Fruit fly (Drosophila melanogaster) whole organism, wandering third instar larva: ENCODE measurements around the gene grsm.

Source experiments
- Abd-B ChIP-seq: fragments of >200 bp; optimal IDR thresholded peaks from 2 replicates; lab custom pipeline; 2017; ENCODE audit warnings: missing biosample characterization, missing genetic modification characterization
- CG32264 ChIP-seq: fragments of 200-800 bp; sonication (Bioruptor generic); optimal IDR thresholded peaks from 2 replicates; lab custom pipeline; 2016; ENCODE audit warnings: missing biosample characterization, missing genetic modification characterization
- CG9705 ChIP-seq: fragments of 200-800 bp; sonication (Bioruptor generic); optimal IDR thresholded peaks from 2 replicates; lab custom pipeline; 2018; ENCODE audit warnings: missing biosample characterization, mild to moderate bottlenecking, missing genetic modification characterization
- CrebA ChIP-seq: fragments of 200-800 bp; sonication (Bioruptor generic); optimal IDR thresholded peaks from 2 replicates; lab custom pipeline; 2016; ENCODE audit warnings: missing biosample characterization, mild to moderate bottlenecking, missing genetic modification characterization, borderline replicate concordance
- Dfd ChIP-seq: fragments of >200 bp; optimal IDR thresholded peaks from 2 replicates; lab custom pipeline; 2017; ENCODE audit warnings: missing biosample characterization, missing genetic modification characterization
- Dif ChIP-seq: fragments of 200-275, 200-300 bp; sonication (Bioruptor generic); optimal IDR thresholded peaks from 2 replicates; lab custom pipeline; 2018; ENCODE audit warnings: missing biosample characterization, missing genetic modification characterization; ENCODE audit not compliant: partially characterized antibody
- GATAd ChIP-seq: sonication (Bioruptor generic); optimal IDR thresholded peaks from 2 replicates; lab custom pipeline; 2016; ENCODE audit warnings: missing biosample characterization, missing genetic modification characterization
- HLH106 ChIP-seq: fragments of 200-800 bp; optimal IDR thresholded peaks from 3 replicates; lab custom pipeline; 2019; ENCODE audit warnings: missing biosample characterization, mild to moderate bottlenecking, missing genetic modification characterization, moderate library complexity
- Hnf4 ChIP-seq: fragments of 200-800 bp; sonication (Bioruptor generic); optimal IDR thresholded peaks from 2 replicates; lab custom pipeline; 2016; ENCODE audit warnings: missing biosample characterization, mild to moderate bottlenecking, missing genetic modification characterization
- Hr78 ChIP-seq: fragments of >200 bp; optimal IDR thresholded peaks from 2 replicates; lab custom pipeline; 2017; ENCODE audit warnings: missing biosample characterization, missing genetic modification characterization
- Hr83 ChIP-seq: fragments of 200-300 bp; sonication (Bioruptor generic); optimal IDR thresholded peaks from 2 replicates; lab custom pipeline; 2016; ENCODE audit warnings: missing biosample characterization, mild to moderate bottlenecking, missing genetic modification characterization, moderate library complexity; ENCODE audit not compliant: poor library complexity, severe bottlenecking
- Jra ChIP-seq: sonication (Bioruptor generic); optimal IDR thresholded peaks from 2 replicates; lab custom pipeline; 2016; ENCODE audit warnings: missing biosample characterization, missing genetic modification characterization
- Mio ChIP-seq: sonication (Bioruptor generic); optimal IDR thresholded peaks from 2 replicates; lab custom pipeline; 2016; ENCODE audit warnings: missing biosample characterization, missing genetic modification characterization
- Myc ChIP-seq: fragments of >200 bp; optimal IDR thresholded peaks from 2 replicates; lab custom pipeline; 2017
- N ChIP-seq: fragments of >200 bp; optimal IDR thresholded peaks from 2 replicates; lab custom pipeline; 2018; ENCODE audit warnings: missing biosample characterization, missing external identifiers, missing genetic modification characterization
- OdsH ChIP-seq: fragments of 200-800 bp; sonication (Bioruptor generic); optimal IDR thresholded peaks from 2 replicates; lab custom pipeline; 2016; ENCODE audit warnings: missing biosample characterization, mild to moderate bottlenecking, missing genetic modification characterization
- Rel ChIP-seq, 2 experiments: fragments of 200-800 bp; sonication (Bioruptor generic) in 1 of 2; optimal IDR thresholded peaks; 2 replicates in 1 of 2; 3 replicates in 1 of 2; lab custom pipeline; 2016 to 2019; ENCODE audit warnings: mild to moderate bottlenecking in 2 of 2, missing biosample characterization in 2 of 2, missing genetic modification characterization in 2 of 2, moderate library complexity in 1 of 2
- Sp1 ChIP-seq: fragments of 200-800 bp; sonication (Bioruptor generic); optimal IDR thresholded peaks from 3 replicates; lab custom pipeline; 2019; ENCODE audit warnings: missing biosample characterization, mild to moderate bottlenecking, missing genetic modification characterization, moderate library complexity
- br ChIP-seq: fragments of 200-800 bp; sonication (Bioruptor generic); optimal IDR thresholded peaks from 2 replicates; lab custom pipeline; 2016; ENCODE audit warnings: missing biosample characterization, missing genetic modification characterization
- brk ChIP-seq: fragments of 200-800 bp; sonication (Bioruptor generic); optimal IDR thresholded peaks from 2 replicates; lab custom pipeline; 2016; ENCODE audit warnings: missing biosample characterization, mild to moderate bottlenecking, missing genetic modification characterization
- dl ChIP-seq, 2 experiments: fragments of 175-275, 200-275 bp in 1 of 2; fragments of 200-275 bp in 1 of 2; sonication (Bioruptor generic); optimal IDR thresholded peaks; lab custom pipeline; 2018; ENCODE audit warnings: mild to moderate bottlenecking in 2 of 2, missing biosample characterization in 2 of 2, missing genetic modification characterization in 2 of 2, moderate library complexity in 2 of 2; ENCODE audit not compliant: partially characterized antibody in 2 of 2, insufficient read depth in 1 of 2
- dmrt93B ChIP-seq: fragments of 200-800 bp; sonication (Bioruptor generic); optimal IDR thresholded peaks from 2 replicates; lab custom pipeline; 2018; ENCODE audit warnings: missing biosample characterization, mild to moderate bottlenecking, missing genetic modification characterization
- dsf ChIP-seq: sonication (Bioruptor generic); optimal IDR thresholded peaks from 2 replicates; lab custom pipeline; 2016; ENCODE audit warnings: missing biosample characterization, missing genetic modification characterization, borderline replicate concordance
- ey ChIP-seq: fragments of 200-800 bp; sonication (Bioruptor generic); optimal IDR thresholded peaks from 2 replicates; lab custom pipeline; 2016; ENCODE audit warnings: missing biosample characterization, missing genetic modification characterization
- foxo ChIP-seq, 2 experiments: fragments of 200-800 bp; sonication (Bioruptor generic); optimal IDR thresholded peaks; 2 replicates in 1 of 2; 3 replicates in 1 of 2; lab custom pipeline; 2016 to 2017; ENCODE audit warnings: missing biosample characterization in 2 of 2, missing genetic modification characterization in 2 of 2
- fru ChIP-seq: fragments of 200-800 bp; sonication (Bioruptor generic); optimal IDR thresholded peaks from 3 replicates; lab custom pipeline; 2016; ENCODE audit warnings: missing biosample characterization, mild to moderate bottlenecking, missing genetic modification characterization
- h ChIP-seq: fragments of 200-800 bp; sonication (Bioruptor generic); optimal IDR thresholded peaks from 3 replicates; lab custom pipeline; 2016; ENCODE audit warnings: missing biosample characterization, mild to moderate bottlenecking, missing genetic modification characterization
- jim ChIP-seq: fragments of 175-275, 200-325 bp; sonication (Bioruptor generic); optimal IDR thresholded peaks from 2 replicates; lab custom pipeline; 2016; ENCODE audit warnings: missing biosample characterization, mild to moderate bottlenecking, missing genetic modification characterization
- lola ChIP-seq: fragments of >200 bp; optimal IDR thresholded peaks from 2 replicates; lab custom pipeline; 2017; ENCODE audit warnings: missing biosample characterization, missing genetic modification characterization
- pan ChIP-seq: fragments of >200 bp; optimal IDR thresholded peaks from 2 replicates; lab custom pipeline; 2017
- psq ChIP-seq: fragments of 200-800 bp; sonication (Bioruptor generic); optimal IDR thresholded peaks from 3 replicates; lab custom pipeline; 2017; ENCODE audit warnings: missing biosample characterization, mild to moderate bottlenecking, missing genetic modification characterization, moderate library complexity
- rgr ChIP-seq: fragments of 200-800 bp; sonication (Bioruptor generic); optimal IDR thresholded peaks from 3 replicates; lab custom pipeline; 2016; ENCODE audit warnings: missing biosample characterization, mild to moderate bottlenecking, missing genetic modification characterization
- sage ChIP-seq: fragments of 200-800 bp; sonication (Bioruptor generic); optimal IDR thresholded peaks from 2 replicates; lab custom pipeline; 2016; ENCODE audit warnings: missing biosample characterization, mild to moderate bottlenecking, missing genetic modification characterization
- sv ChIP-seq: fragments of 200-800 bp; sonication (Bioruptor generic); optimal IDR thresholded peaks from 3 replicates; lab custom pipeline; 2016; ENCODE audit warnings: missing biosample characterization, missing genetic modification characterization
- tai ChIP-seq: sonication (Bioruptor generic); optimal IDR thresholded peaks from 2 replicates; lab custom pipeline; 2016; ENCODE audit warnings: missing biosample characterization, missing genetic modification characterization
- usp ChIP-seq: fragments of >200 bp; optimal IDR thresholded peaks from 2 replicates; lab custom pipeline; 2017; ENCODE audit warnings: missing biosample characterization, missing genetic modification characterization
- woc ChIP-seq: sonication (Bioruptor generic); optimal IDR thresholded peaks from 2 replicates; lab custom pipeline; 2016; ENCODE audit warnings: missing biosample characterization, mild to moderate bottlenecking, missing genetic modification characterization

The grsm gene

dm6 chr3R:13015402-13015801 is 47.9 kb upstream of the grsm start:
- TF ChIP-seq CrebA (GFP tag; lab: Kevin White, UChicago) (no peak), Myc (lab: Kevin White, UChicago) (no peak), sv (no peak), OdsH (no peak), ey (no peak), Sp1 (GFP tag; lab: Kevin White, UChicago) (no peak), foxo (GFP tag; optimal IDR thresholded peaks at IDR 0.05; lab: Kevin White, UChicago) (no peak), Hnf4 (GFP tag; lab: Kevin White, UChicago) (no peak), sage (GFP tag; lab: Kevin White, UChicago) (no peak), dsf (GFP tag; lab: Kevin White, UChicago) (no peak), jim (GFP tag; lab: Kevin White, UChicago) (no peak), dl (GFP tag; optimal IDR thresholded peaks at IDR 0.05; lab: Kevin White, UChicago; ENCODE audit: insufficient read depth in 1 of 2, partially characterized antibody in 2 of 2) (no peak), Dfd (GFP tag; lab: Kevin White, UChicago) (no peak), Mio (no peak), Rel (GFP tag; optimal IDR thresholded peaks at IDR 0.05; lab: Kevin White, UChicago) (no peak), Rel (tag; optimal IDR thresholded peaks at IDR 0.05; lab: Kevin White, UChicago) (no peak), CG9705 (GFP tag; lab: Kevin White, UChicago) (no peak), CG32264 (no peak), Dif (no peak), GATAd (GFP tag; lab: Kevin White, UChicago) (no peak), br (GFP tag; lab: Kevin White, UChicago) (no peak)

dm6 chr3R:13014168-13014881 is 46.8 kb upstream of the grsm start:
- TF ChIP-seq br (GFP tag; lab: Kevin White, UChicago): no peak
- no peak for TF ChIP-seq dmrt93B (GFP tag; lab: Kevin White, UChicago)
- TF ChIP-seq Hr78: no peak
- TF ChIP-seq jim (GFP tag; lab: Kevin White, UChicago): no peak
- TF ChIP-seq woc (GFP tag; lab: Kevin White, UChicago): no peak
- no peak for TF ChIP-seq foxo (GFP tag; optimal IDR thresholded peaks at IDR 0.05; lab: Kevin White, UChicago)
- TF ChIP-seq h: no peak
- TF ChIP-seq brk (GFP tag; lab: Kevin White, UChicago): no peak
- no peak for TF ChIP-seq Mio
- TF ChIP-seq, all 38 proteins: peak for 0

DNA sequence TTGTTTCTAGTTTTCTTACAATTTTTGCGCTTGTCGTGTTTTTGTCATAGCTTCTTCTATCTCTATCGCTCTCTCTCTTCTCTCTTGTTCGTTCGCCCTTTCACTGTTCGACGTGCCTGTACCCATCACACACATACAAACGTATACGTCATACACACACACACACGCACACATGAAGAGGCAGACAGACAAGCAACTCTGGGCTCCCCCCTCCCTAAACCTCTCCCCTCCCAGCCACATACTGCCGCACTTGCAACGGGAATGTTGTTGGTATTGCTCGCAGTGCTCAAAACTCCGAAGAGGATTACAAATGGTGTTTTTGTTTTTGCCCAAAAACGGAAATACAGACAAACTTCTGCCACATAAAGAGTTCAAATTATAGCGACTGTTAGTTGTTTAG is 45.5 kb upstream of the grsm start:
- TF ChIP-seq psq (GFP tag; lab: Kevin White, UChicago) (peak; percentile 34), Mio (no peak), jim (GFP tag; lab: Kevin White, UChicago) (no peak), usp (GFP tag; lab: Kevin White, UChicago) (no peak), Dif (no peak), foxo (GFP tag; optimal IDR thresholded peaks at IDR 0.05; lab: Kevin White, UChicago) (no peak), HLH106 (tag; lab: Kevin White, UChicago) (no peak), pan (lab: Kevin White, UChicago) (no peak), Jra (no peak), h (no peak), tai (GFP tag; lab: Kevin White, UChicago) (no peak), Hnf4 (GFP tag; lab: Kevin White, UChicago) (no peak), dsf (GFP tag; lab: Kevin White, UChicago) (no peak), Hr83 (GFP tag; lab: Kevin White, UChicago) (peak; percentile 21), fru (GFP tag; lab: Kevin White, UChicago) (no peak), GATAd (GFP tag; lab: Kevin White, UChicago) (no peak), rgr (GFP tag; lab: Kevin White, UChicago) (no peak), OdsH (no peak), Sp1 (GFP tag; lab: Kevin White, UChicago) (no peak), ey (no peak), dl (GFP tag; optimal IDR thresholded peaks at IDR 0.05; lab: Kevin White, UChicago; ENCODE audit: insufficient read depth in 1 of 2, partially characterized antibody in 2 of 2) (peak in 1 of 2 experiments; percentile 7), N (GFP tag; lab: Kevin White, UChicago) (no peak), Hr78 (no peak), lola (GFP tag; lab: Kevin White, UChicago) (no peak), Abd-B (GFP tag; lab: Kevin White, UChicago) (no peak), brk (GFP tag; lab: Kevin White, UChicago) (no peak)
